Worm (Caenorhabditis elegans) whole organism, early embryonic: Measurements from ENCODE around the gene K10H10.5.
A peak's percentile ranks its signal among the peaks of the same experiment; 100 is the strongest.

ENCODE experiments used
- B0310.2 ChIP-seq: sonication (generic microtip); optimal IDR thresholded peaks from 2 replicates; lab custom pipeline; 2016; ENCODE audit warnings: mild to moderate bottlenecking, missing genetic modification characterization, missing compliant biosample characterization
- F13C5.2 ChIP-seq: sonication (generic microtip); optimal IDR thresholded peaks from 2 replicates; lab custom pipeline; 2017; ENCODE audit warnings: mild to moderate bottlenecking, missing genetic modification characterization, inconsistent platforms, missing compliant biosample characterization
- aly-1 ChIP-seq: sonication (generic microtip); optimal IDR thresholded peaks from 2 replicates; lab custom pipeline; 2016; ENCODE audit warnings: missing genetic modification characterization, missing compliant biosample characterization
- ama-1 ChIP-seq: fragments of 150-350 bp; optimal IDR thresholded peaks from 2 replicates; lab custom pipeline; 2014
- ceh-13 ChIP-seq: fragments of 200-800 bp; sonication (Bioruptor generic); optimal IDR thresholded peaks from 2 replicates; lab custom pipeline; 2018; ENCODE audit warnings: mild to moderate bottlenecking, missing genetic modification characterization, missing compliant biosample characterization
- ceh-36 ChIP-seq: sonication (generic microtip); optimal IDR thresholded peaks from 2 replicates; lab custom pipeline; 2016; ENCODE audit warnings: missing genetic modification characterization, inconsistent platforms, missing compliant biosample characterization
- ets-7 ChIP-seq: sonication (generic microtip); optimal IDR thresholded peaks from 2 replicates; lab custom pipeline; 2016; ENCODE audit warnings: missing genotype, missing genetic modification characterization, missing compliant biosample characterization
- flt-1 ChIP-seq: fragments of 200-800 bp; sonication (Bioruptor generic); IDR thresholded peaks from 2 replicates; pipeline ENCODE4 v1.3.6; 2022; ENCODE audit warnings: missing genetic modification characterization, missing compliant biosample characterization
- hmbx-1 ChIP-seq: sonication (generic microtip); optimal IDR thresholded peaks from 2 replicates; lab custom pipeline; 2016; ENCODE audit warnings: mild to moderate bottlenecking, missing genetic modification characterization, missing compliant biosample characterization
- hmg-4 ChIP-seq: fragments of 200-800 bp; sonication (Bioruptor generic); optimal IDR thresholded peaks from 2 replicates; lab custom pipeline; 2018; ENCODE audit warnings: mild to moderate bottlenecking, missing genetic modification characterization, missing compliant biosample characterization
- hnd-1 ChIP-seq: sonication (generic microtip); optimal IDR thresholded peaks from 2 replicates; lab custom pipeline; 2016; ENCODE audit warnings: missing genetic modification characterization, missing compliant biosample characterization
- pes-1 ChIP-seq: fragments of 200-800 bp; sonication (Bioruptor generic); IDR thresholded peaks from 2 replicates; pipeline ENCODE4 v1.3.6; 2022; ENCODE audit warnings: missing genetic modification reagents, missing genetic modification characterization, missing compliant biosample characterization
- scrt-1 ChIP-seq: fragments of 200-800 bp; sonication (Bioruptor generic); IDR thresholded peaks from 2 replicates; pipeline ENCODE4 v1.3.6; 2022; ENCODE audit warnings: missing genetic modification characterization, missing compliant biosample characterization
- sea-1 ChIP-seq: fragments of 200-800 bp; sonication (Bioruptor generic); conservative IDR thresholded peaks from 2 replicates; pipeline ENCODE4 v1.3.6; 2022; ENCODE audit warnings: missing genetic modification characterization, missing compliant biosample characterization
- tbx-11 ChIP-seq: fragments of 200-800 bp; sonication (Bioruptor generic); IDR thresholded peaks from 2 replicates; pipeline ENCODE4 v1.3.6; 2022; ENCODE audit warnings: missing genetic modification characterization, missing compliant biosample characterization
- tbx-37 ChIP-seq: fragments of 200-800 bp; sonication (Bioruptor generic); conservative IDR thresholded peaks from 2 replicates; pipeline ENCODE4 v1.3.6; 2022; ENCODE audit warnings: missing genetic modification reagents, missing genetic modification characterization, missing compliant biosample characterization
- tra-4 ChIP-seq: sonication (generic microtip); optimal IDR thresholded peaks from 2 replicates; lab custom pipeline; 2017; ENCODE audit warnings: missing genetic modification characterization, missing compliant biosample characterization

Gene K10H10.5

DNA sequence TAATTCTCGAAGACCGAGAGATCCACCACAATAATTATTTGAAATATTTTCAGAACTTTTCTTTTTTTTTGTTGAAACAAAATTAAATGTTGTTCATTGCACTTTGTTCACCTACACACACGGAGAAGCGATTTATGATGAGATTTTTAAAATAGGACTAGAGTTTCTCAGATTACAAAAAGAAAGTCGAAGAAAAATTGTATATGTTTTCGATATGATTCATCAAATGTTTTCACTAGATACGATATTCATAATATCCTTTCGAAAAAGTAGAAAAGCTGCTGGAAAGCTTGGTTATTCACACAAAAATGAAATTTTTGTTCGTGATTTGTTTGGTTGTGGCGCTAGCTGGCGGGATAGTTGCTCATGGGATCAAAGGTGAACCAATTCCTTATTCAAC is 23.5 kb downstream of the K10H10.5 start, which contains the start of gene F57C2.4:
F57C2.4 (plus strand) TSS at position 301 of the 400 bp plus-strand sequence.
- TF ChIP-seq aly-1 (tag; lab: Kevin White, UChicago) (no peak), ceh-13 (GFP tag; lab: Kevin White, UChicago) (no peak), scrt-1 (GFP tag; lab: Robert Waterston, UW) (no peak), flt-1 (GFP tag; lab: Robert Waterston, UW) (no peak), ama-1 (lab: Kevin White, UChicago) (no peak)

DNA sequence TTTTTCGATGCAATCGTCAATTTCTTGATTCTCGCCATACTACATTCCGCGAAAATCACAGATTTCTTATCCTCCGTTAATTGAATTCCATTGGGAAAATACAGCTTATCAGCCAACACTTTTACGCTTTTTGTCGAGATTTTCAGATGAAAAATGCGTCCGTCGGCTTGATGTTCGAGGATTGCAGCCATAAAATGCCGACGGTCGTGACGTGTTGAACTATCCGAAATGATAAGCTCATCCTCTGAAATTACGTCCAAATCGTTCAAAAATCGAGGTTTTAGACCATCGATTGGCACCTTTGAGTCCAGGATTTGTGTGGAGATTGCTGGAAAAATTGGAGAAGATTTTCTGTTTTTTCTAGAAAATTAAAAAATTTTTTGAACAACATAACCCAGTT is 25.6 kb downstream of the K10H10.5 start:
- TF ChIP-seq sea-1 (GFP tag; lab: Robert Waterston, UW), result no peak
- TF ChIP-seq ets-7, result no peak
- no peak for TF ChIP-seq hmbx-1
- TF ChIP-seq pes-1 (GFP tag; lab: Robert Waterston, UW), result no peak

DNA sequence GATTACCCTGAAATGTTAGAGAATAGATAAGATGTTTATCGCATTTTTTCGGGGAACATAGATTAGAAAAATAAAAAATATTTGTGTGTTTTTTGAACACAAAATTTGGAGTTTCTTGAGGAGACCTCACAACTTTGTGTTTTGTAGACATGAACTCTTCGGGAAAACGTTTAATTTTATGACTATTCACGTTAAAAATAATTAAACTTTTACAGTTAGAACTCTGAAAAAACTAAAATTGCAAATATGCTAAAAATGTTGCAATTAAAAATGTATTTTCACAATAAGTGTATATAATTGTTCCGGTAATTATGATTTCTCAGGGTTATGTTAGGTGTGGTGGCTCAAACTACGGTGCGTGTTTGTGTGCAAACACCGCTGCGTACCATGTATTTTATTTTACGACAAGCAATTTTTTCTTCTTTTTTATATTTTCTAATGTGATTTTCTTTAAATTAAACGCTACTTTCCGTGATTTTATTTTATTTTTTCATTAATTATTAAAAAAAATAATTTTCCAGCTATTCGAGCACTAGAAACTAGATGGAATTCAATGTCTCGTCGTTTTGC is 26.8 kb downstream of the K10H10.5 start, which contains the start of the genes F57C2.5 and spat-1:
F57C2.5 (minus strand) TSS at position 7 of the 570 bp plus-strand sequence.
spat-1 (plus strand) TSS at position 520 of the 570 bp plus-strand sequence.
- peak; percentile 18 for TF ChIP-seq tra-4 (tag; lab: Kevin White, UChicago)
- no peak for TF ChIP-seq flt-1 (GFP tag; lab: Robert Waterston, UW)
- TF ChIP-seq hmg-4 (GFP tag; lab: Kevin White, UChicago), result no peak
- no peak for TF ChIP-seq tbx-11 (GFP tag; lab: Robert Waterston, UW)
- TF ChIP-seq ceh-36 (tag; lab: Kevin White, UChicago), result no peak
- TF ChIP-seq hnd-1 (tag; lab: Kevin White, UChicago), result peak; percentile 19
- TF ChIP-seq pes-1 (GFP tag; lab: Robert Waterston, UW), result peak; percentile 65
- TF ChIP-seq tbx-37 (GFP tag; lab: Robert Waterston, UW), result 0 out of 2 replicates have a peak, but pooled peaks have one; percentile 41
- peak; percentile 45 for TF ChIP-seq F13C5.2 (tag; lab: Kevin White, UChicago)
- TF ChIP-seq sea-1 (GFP tag; lab: Robert Waterston, UW), result peak; percentile 41; the same call in 1 of the 2 replicates
- peak; percentile 67 for TF ChIP-seq ets-7
- 0 out of 2 replicates have a peak, but pooled peaks have one; percentile 18 for TF ChIP-seq scrt-1 (GFP tag; lab: Robert Waterston, UW)
- TF ChIP-seq ceh-13 (GFP tag; lab: Kevin White, UChicago), result peak; percentile 38

DNA sequence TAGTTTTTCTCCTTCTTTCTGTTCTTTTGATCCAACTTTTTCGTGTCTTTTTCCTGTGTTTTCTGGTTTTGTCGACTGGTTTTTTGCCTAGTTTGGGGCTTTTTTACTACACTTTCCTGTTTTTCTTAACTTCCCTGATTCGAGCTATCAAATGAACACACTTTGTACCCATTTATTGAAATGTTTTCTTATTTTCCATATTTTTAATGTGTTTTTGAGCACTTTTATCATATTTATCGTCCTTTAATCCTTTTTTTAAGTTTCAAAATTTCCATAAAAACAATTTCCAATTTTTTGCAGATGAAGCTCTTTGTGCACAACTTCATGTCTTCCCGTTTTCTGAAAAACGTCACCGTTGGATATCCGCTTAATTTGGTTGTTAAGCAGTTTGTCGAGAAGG is 32.5 kb downstream of the K10H10.5 start, which contains the start of gene C04H5.1:
C04H5.1 (plus strand) TSS at position 301 of the 400 bp plus-strand sequence.
- TF ChIP-seq ceh-36 (tag; lab: Kevin White, UChicago) (no peak), tbx-37 (GFP tag; lab: Robert Waterston, UW) (no peak), F13C5.2 (tag; lab: Kevin White, UChicago) (no peak), hmg-4 (GFP tag; lab: Kevin White, UChicago) (no peak), tra-4 (tag; lab: Kevin White, UChicago) (no peak), hmbx-1 (no peak)

- TF ChIP-seq ceh-13 (GFP tag; lab: Kevin White, UChicago) (no peak), hnd-1 (tag; lab: Kevin White, UChicago) (no peak), ama-1 (lab: Kevin White, UChicago) (no peak), sea-1 (GFP tag; lab: Robert Waterston, UW) (no peak), tra-4 (tag; lab: Kevin White, UChicago) (no peak), tbx-11 (GFP tag; lab: Robert Waterston, UW) (no peak), scrt-1 (GFP tag; lab: Robert Waterston, UW) (no peak), pes-1 (GFP tag; lab: Robert Waterston, UW) (no peak), hmbx-1 (no peak), tbx-37 (GFP tag; lab: Robert Waterston, UW) (no peak), F13C5.2 (tag; lab: Kevin White, UChicago) (no peak)
These were observed 36.2 kb downstream of the K10H10.5 start, which contains the start of the genes clec-147 and C04H5.7 for ce11 chrII:14537728-14538127. clec-147 (minus strand) TSS chrII:14537828. C04H5.7 (plus strand) TSS chrII:14537946.

DNA sequence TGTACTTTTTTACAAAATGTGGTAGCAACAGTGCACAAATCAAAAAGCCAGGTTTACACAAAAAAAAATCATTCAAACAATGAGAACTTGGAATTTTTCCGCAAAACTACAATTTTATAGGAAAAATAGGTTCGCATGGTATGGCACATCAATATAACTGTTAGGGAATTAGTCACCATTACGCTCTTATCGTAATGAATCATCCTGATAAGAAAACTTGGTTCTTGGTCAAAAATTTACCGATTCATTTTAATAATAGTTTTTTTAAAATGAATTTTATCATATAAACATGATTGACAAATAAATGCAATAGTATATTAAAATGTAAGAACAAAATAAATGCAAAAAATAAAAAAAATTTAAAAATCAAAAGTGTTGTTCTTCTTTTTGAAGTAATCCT is 39.0 kb downstream of the K10H10.5 start:
- TF ChIP-seq ceh-36 (tag; lab: Kevin White, UChicago) (no peak), tra-4 (tag; lab: Kevin White, UChicago) (no peak), F13C5.2 (tag; lab: Kevin White, UChicago) (no peak), tbx-11 (GFP tag; lab: Robert Waterston, UW) (no peak), hmbx-1 (no peak), ets-7 (no peak), ama-1 (lab: Kevin White, UChicago) (no peak), tbx-37 (GFP tag; lab: Robert Waterston, UW) (no peak), aly-1 (tag; lab: Kevin White, UChicago) (no peak), hnd-1 (tag; lab: Kevin White, UChicago) (no peak), ceh-13 (GFP tag; lab: Kevin White, UChicago) (no peak), B0310.2 (tag; lab: Kevin White, UChicago) (no peak), flt-1 (GFP tag; lab: Robert Waterston, UW) (no peak), sea-1 (GFP tag; lab: Robert Waterston, UW) (no peak), hmg-4 (GFP tag; lab: Kevin White, UChicago) (no peak)

- TF ChIP-seq tra-4 (tag; lab: Kevin White, UChicago), result no peak
- TF ChIP-seq ceh-36 (tag; lab: Kevin White, UChicago), result no peak
- TF ChIP-seq tbx-37 (GFP tag; lab: Robert Waterston, UW), result no peak
These were observed 47.1 kb downstream of the K10H10.5 start, which contains the start of gene gcy-29 for ce11 chrII:14548691-14549090. gcy-29 (minus strand) TSS chrII:14548791.
